Worm (Caenorhabditis elegans) whole organism, L2 larva: ENCODE results near the gene dhs-23.

Experiments used
- F13H6.1 ChIP-seq: sonication (generic microtip); optimal IDR thresholded peaks from 2 replicates; lab custom pipeline; 2016; ENCODE audit warnings: missing genetic modification characterization, missing compliant biosample characterization
- R02D3.7 ChIP-seq: fragments of 150-350 bp; optimal IDR thresholded peaks from 2 replicates; lab custom pipeline; 2014; ENCODE audit warnings: missing biosample characterization, missing genetic modification characterization
- Y55F3AM.14 ChIP-seq: fragments of 200-800 bp; sonication (Bioruptor generic); optimal IDR thresholded peaks from 2 replicates; lab custom pipeline; 2018; ENCODE audit warnings: mild to moderate bottlenecking, missing genetic modification characterization, missing compliant biosample characterization
- aly-2 ChIP-seq: fragments of 150-350 bp; optimal IDR thresholded peaks from 2 replicates; lab custom pipeline; 2014; ENCODE audit warnings: missing biosample characterization, missing genetic modification characterization
- ama-1 ChIP-seq: fragments of 150-350 bp; optimal IDR thresholded peaks from 2 replicates; lab custom pipeline; 2018; ENCODE audit warnings: inconsistent platforms
- blmp-1 ChIP-seq: sonication (generic microtip); optimal IDR thresholded peaks from 2 replicates; lab custom pipeline; 2017; ENCODE audit warnings: missing genetic modification characterization, mild to moderate bottlenecking, missing compliant biosample characterization, antibody characterized with exemption, moderate library complexity; ENCODE audit not compliant: insufficient read depth
- crh-2 ChIP-seq: sonication (generic microtip); optimal IDR thresholded peaks from 2 replicates; lab custom pipeline; 2017; ENCODE audit warnings: missing biosample characterization, missing genetic modification characterization
- dmd-4 ChIP-seq: sonication (generic microtip); optimal IDR thresholded peaks from 2 replicates; lab custom pipeline; 2017; ENCODE audit warnings: missing biosample characterization, missing genetic modification characterization
- egl-27 ChIP-seq: sonication (generic microtip); optimal IDR thresholded peaks from 3 replicates; lab custom pipeline; 2017; ENCODE audit warnings: missing biosample characterization, missing genetic modification reagents, missing genetic modification characterization
- elt-1 ChIP-seq: fragments of 150-350 bp; optimal IDR thresholded peaks from 2 replicates; lab custom pipeline; 2014; ENCODE audit warnings: missing biosample characterization, missing genetic modification characterization
- elt-3 ChIP-seq: sonication (generic microtip); optimal IDR thresholded peaks from 2 replicates; lab custom pipeline; 2017; ENCODE audit warnings: missing biosample characterization, missing genetic modification characterization
- fos-1 ChIP-seq: fragments of 150-350 bp; optimal IDR thresholded peaks from 2 replicates; lab custom pipeline; 2014; ENCODE audit warnings: missing biosample characterization, missing genetic modification characterization
- gmeb-1 ChIP-seq: fragments of 150-350 bp; optimal IDR thresholded peaks from 2 replicates; lab custom pipeline; 2014; ENCODE audit warnings: missing biosample characterization, missing genetic modification characterization
- lin-11 ChIP-seq: fragments of 150-350 bp; sonication (generic microtip); optimal IDR thresholded peaks from 2 replicates; lab custom pipeline; 2014; ENCODE audit warnings: missing biosample characterization, missing genetic modification characterization, inconsistent platforms, mixed read lengths
- lin-39 ChIP-seq: fragments of 150-350 bp; optimal IDR thresholded peaks from 2 replicates; lab custom pipeline; 2014; ENCODE audit warnings: missing biosample characterization, missing genetic modification reagents, missing genetic modification characterization
- lsy-2 ChIP-seq, 2 experiments: fragments of 150-350 bp in 1 of 2; sonication (generic microtip) in 1 of 2; optimal IDR thresholded peaks; 2 replicates each; lab custom pipeline; 2014 to 2017; ENCODE audit warnings: missing biosample characterization in 2 of 2, missing genetic modification characterization in 2 of 2
- mab-5 ChIP-seq: fragments of 150-350 bp; optimal IDR thresholded peaks from 2 replicates; lab custom pipeline; 2014; ENCODE audit warnings: missing biosample characterization, missing genetic modification characterization
- mbf-1 ChIP-seq: sonication (generic microtip); optimal IDR thresholded peaks from 2 replicates; lab custom pipeline; 2017; ENCODE audit warnings: missing biosample characterization, missing genetic modification characterization
- nhr-10 ChIP-seq: sonication (generic microtip); optimal IDR thresholded peaks from 2 replicates; lab custom pipeline; 2017; ENCODE audit warnings: missing biosample characterization, missing genetic modification characterization
- nhr-12 ChIP-seq: fragments of 150-350 bp; optimal IDR thresholded peaks from 2 replicates; lab custom pipeline; 2014; ENCODE audit warnings: missing biosample characterization, missing genetic modification characterization
- nhr-129 ChIP-seq: fragments of 150-350 bp; optimal IDR thresholded peaks from 2 replicates; lab custom pipeline; 2014; ENCODE audit warnings: missing biosample characterization, missing genetic modification characterization
- nhr-23 ChIP-seq: fragments of 150-350 bp; optimal IDR thresholded peaks from 2 replicates; lab custom pipeline; 2014; ENCODE audit warnings: missing biosample characterization, missing genetic modification reagents, missing genetic modification characterization
- nhr-6 ChIP-seq: fragments of 150-350 bp; optimal IDR thresholded peaks from 2 replicates; lab custom pipeline; 2014; ENCODE audit warnings: missing biosample characterization, missing genetic modification characterization
- nhr-77 ChIP-seq: fragments of 150-350 bp; optimal IDR thresholded peaks from 2 replicates; lab custom pipeline; 2014; ENCODE audit warnings: missing biosample characterization, missing genetic modification characterization
- peb-1 ChIP-seq: fragments of 150-350 bp; optimal IDR thresholded peaks from 2 replicates; lab custom pipeline; 2014; ENCODE audit warnings: missing biosample characterization, missing genetic modification characterization
- sem-4 ChIP-seq: fragments of 150-350 bp; optimal IDR thresholded peaks from 2 replicates; lab custom pipeline; 2014; ENCODE audit warnings: missing biosample characterization, missing genetic modification reagents, missing genetic modification characterization
- skn-1 ChIP-seq: sonication (generic microtip); optimal IDR thresholded peaks from 2 replicates; lab custom pipeline; 2017; ENCODE audit warnings: missing biosample characterization, missing genetic modification characterization
- sma-9 ChIP-seq, 2 experiments: fragments of 150-350 bp in 1 of 2; sonication (generic microtip) in 1 of 2; optimal IDR thresholded peaks; 2 replicates each; lab custom pipeline; 2014 to 2016; ENCODE audit warnings: missing genetic modification characterization in 2 of 2, mild to moderate bottlenecking in 1 of 2, missing biosample characterization in 1 of 2, missing compliant biosample characterization in 1 of 2, missing genetic modification reagents in 1 of 2, moderate library complexity in 1 of 2
- snpc-4 ChIP-seq: fragments of 150-350 bp; optimal IDR thresholded peaks from 2 replicates; lab custom pipeline; 2014; ENCODE audit warnings: missing biosample characterization, missing genetic modification characterization
- unc-55 ChIP-seq: fragments of 150-350 bp; sonication (generic microtip); optimal IDR thresholded peaks from 3 replicates; lab custom pipeline; 2014; ENCODE audit warnings: missing biosample characterization, missing genetic modification reagents, missing genetic modification characterization
- unc-62 ChIP-seq: fragments of 150-350 bp; optimal IDR thresholded peaks from 2 replicates; lab custom pipeline; 2014; ENCODE audit warnings: missing biosample characterization, missing genetic modification reagents, missing genetic modification characterization
- ztf-1 ChIP-seq: fragments of 200-800 bp; sonication (Bioruptor generic); conservative IDR thresholded peaks from 2 replicates; pipeline ENCODE4 v1.3.6; 2022; ENCODE audit warnings: missing genetic modification characterization, missing compliant biosample characterization
- ztf-11 ChIP-seq: sonication (generic microtip); optimal IDR thresholded peaks from 2 replicates; lab custom pipeline; 2017; ENCODE audit warnings: missing biosample characterization, missing genetic modification characterization
- ztf-4 ChIP-seq: fragments of 150-350 bp; optimal IDR thresholded peaks from 2 replicates; lab custom pipeline; 2014; ENCODE audit warnings: missing biosample characterization, missing genetic modification characterization

dhs-23 gene

ce11 chrV:15413847-15414246 is 32.8 kb downstream of the dhs-23 start, which contains the start of gene srh-264:
Gene srh-264, plus strand, starts transcription at chrV:15414147.
- TF ChIP-seq nhr-23 (no peak), crh-2 (tag; lab: Kevin White, UChicago) (no peak), sem-4 (tag; lab: Kevin White, UChicago) (no peak), mbf-1 (tag; lab: Kevin White, UChicago) (no peak), ztf-11 (tag; lab: Kevin White, UChicago) (no peak)

DNA sequence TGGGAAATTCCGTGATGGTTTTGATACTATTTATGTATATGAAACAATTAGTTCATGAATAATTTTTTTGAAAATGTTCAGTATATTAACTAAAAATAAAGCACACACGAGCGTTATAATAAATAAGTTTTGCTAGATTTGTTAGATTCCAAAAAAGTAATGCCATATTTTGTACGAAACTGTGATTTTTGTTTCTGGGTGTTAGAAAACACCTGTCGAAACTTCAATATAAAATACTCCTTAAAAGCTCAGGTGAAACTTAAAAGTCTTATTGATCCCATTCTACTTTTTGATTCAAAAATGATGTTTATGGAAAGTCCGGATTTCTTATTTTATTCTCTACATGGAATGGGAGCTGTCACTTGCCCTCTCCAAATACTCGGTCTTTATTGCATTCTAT is 34.9 kb downstream of the dhs-23 start, which contains the start of gene srh-265:
Gene srh-265 (plus strand): TSS at position 301 of the 400 bp plus-strand sequence.
- no peak for TF ChIP-seq nhr-10
- TF ChIP-seq sma-9 (GFP tag; optimal IDR thresholded peaks at IDR 0.05; lab: Kevin White, UChicago), result no peak
- no peak for TF ChIP-seq sma-9 (tag; optimal IDR thresholded peaks at IDR 0.05; lab: Kevin White, UChicago)
- TF ChIP-seq elt-3 (tag; lab: Kevin White, UChicago), result no peak
- TF ChIP-seq nhr-12 (tag; lab: Kevin White, UChicago), result no peak
- no peak for TF ChIP-seq nhr-23
- no peak for TF ChIP-seq nhr-77
- no peak for TF ChIP-seq F13H6.1
- TF ChIP-seq lsy-2 (tag; optimal IDR thresholded peaks at IDR 0.05; lab: Kevin White, UChicago), result no peak
- no peak for TF ChIP-seq aly-2 (tag; lab: Kevin White, UChicago)
- no peak for TF ChIP-seq unc-62
- TF ChIP-seq lin-39, result no peak

ce11 chrV:15417822-15418221 is 36.8 kb downstream of the dhs-23 start, which contains the start of gene T06E6.10:
Gene T06E6.10, plus strand, starts transcription at chrV:15418122.
- no peak for TF ChIP-seq ztf-4 (tag; lab: Kevin White, UChicago)
- no peak for TF ChIP-seq skn-1 (tag; lab: Kevin White, UChicago)
- TF ChIP-seq Y55F3AM.14 (GFP tag; lab: Kevin White, UChicago), result no peak
- no peak for TF ChIP-seq lsy-2 (tag; optimal IDR thresholded peaks at IDR 0.05; lab: Kevin White, UChicago)
- TF ChIP-seq nhr-12 (tag; lab: Kevin White, UChicago), result no peak
- TF ChIP-seq unc-55, result no peak
- TF ChIP-seq lin-39, result no peak
- no peak for TF ChIP-seq F13H6.1
- TF ChIP-seq unc-62, result no peak
- no peak for TF ChIP-seq mab-5 (tag; lab: Kevin White, UChicago)
- no peak for TF ChIP-seq R02D3.7 (tag; lab: Kevin White, UChicago)
- TF ChIP-seq gmeb-1 (tag; lab: Kevin White, UChicago), result no peak
- no peak for TF ChIP-seq lin-11 (tag; lab: Kevin White, UChicago)
- no peak for TF ChIP-seq blmp-1 (tag; lab: Kevin White, UChicago)
- TF ChIP-seq peb-1 (tag; lab: Kevin White, UChicago), result no peak
- TF ChIP-seq ama-1 (lab: Kevin White, UChicago), result no peak
- TF ChIP-seq, all 48 proteins: peak for 0

- TF ChIP-seq egl-27 (tag; lab: Kevin White, UChicago), result no peak
- TF ChIP-seq lin-11 (tag; lab: Kevin White, UChicago), result no peak
- TF ChIP-seq ztf-11 (tag; lab: Kevin White, UChicago), result no peak
- no peak for TF ChIP-seq elt-1 (tag; lab: Kevin White, UChicago)
- TF ChIP-seq fos-1 (tag; lab: Kevin White, UChicago), result no peak
- TF ChIP-seq peb-1 (tag; lab: Kevin White, UChicago), result no peak
- TF ChIP-seq nhr-6, result no peak
- TF ChIP-seq nhr-129, result no peak
- no peak for TF ChIP-seq elt-3 (tag; lab: Kevin White, UChicago)
- TF ChIP-seq nhr-12 (tag; lab: Kevin White, UChicago), result no peak
- no peak for TF ChIP-seq dmd-4 (tag; lab: Kevin White, UChicago)
- no peak for TF ChIP-seq ztf-1 (GFP tag; lab: Robert Waterston, UW)
- no peak for TF ChIP-seq snpc-4 (tag; lab: Kevin White, UChicago)
Measured at ce11 chrV:15423601-15424000, 42.6 kb downstream of the dhs-23 start, which contains the start of gene fbxa-104. Gene fbxa-104, minus strand, starts transcription at chrV:15423683.
